Worm (Caenorhabditis elegans) whole organism, L1 larva: Measurements from ENCODE around the gene pals-21.
"Not testable (repeated sequence)": the region's sequence is repeated elsewhere in the genome, so short reads cannot be mapped to it uniquely, and the experiment has no call there.

Experiments used
- ceh-63 ChIP-seq: fragments of 200-800 bp; sonication (Bioruptor generic); optimal IDR thresholded peaks from 2 replicates; lab custom pipeline; 2018; ENCODE audit warnings: mild to moderate bottlenecking, missing genetic modification characterization, missing compliant biosample characterization
- ceh-90 ChIP-seq: sonication (generic microtip); optimal IDR thresholded peaks from 2 replicates; lab custom pipeline; 2016; ENCODE audit warnings: missing genetic modification characterization, missing compliant biosample characterization
- egl-13 ChIP-seq: sonication (generic microtip); optimal IDR thresholded peaks from 2 replicates; lab custom pipeline; 2016; ENCODE audit warnings: missing genotype, missing genetic modification reagents, missing genetic modification characterization, missing compliant biosample characterization
- elt-2 ChIP-seq: sonication (generic microtip); optimal IDR thresholded peaks from 2 replicates; lab custom pipeline; 2016; ENCODE audit warnings: missing genetic modification characterization, mild to moderate bottlenecking, inconsistent platforms, missing compliant biosample characterization, missing genetic modification reagents
- hlh-17 ChIP-seq: fragments of 200-800 bp; sonication (Bioruptor generic); optimal IDR thresholded peaks from 2 replicates; lab custom pipeline; 2018; ENCODE audit warnings: missing genetic modification characterization, mild to moderate bottlenecking, missing compliant biosample characterization, moderate library complexity, borderline replicate concordance
- hpl-2 ChIP-seq: fragments of 150-350 bp; optimal IDR thresholded peaks from 2 replicates; lab custom pipeline; 2014; ENCODE audit warnings: missing biosample characterization, missing genetic modification reagents, missing genetic modification characterization
- lir-3 ChIP-seq: sonication (generic microtip); optimal IDR thresholded peaks from 2 replicates; lab custom pipeline; 2016; ENCODE audit warnings: mild to moderate bottlenecking, missing genetic modification characterization, moderate library complexity, missing compliant biosample characterization; ENCODE audit not compliant: poor library complexity
- mep-1 ChIP-seq: fragments of 150-350 bp; optimal IDR thresholded peaks from 2 replicates; lab custom pipeline; 2014; ENCODE audit warnings: missing biosample characterization, missing genetic modification characterization
- nhr-237 ChIP-seq: fragments of 150-350 bp; optimal IDR thresholded peaks from 2 replicates; lab custom pipeline; 2014; ENCODE audit warnings: missing biosample characterization, missing genetic modification characterization
- zag-1 ChIP-seq: fragments of 150-350 bp; optimal IDR thresholded peaks from 2 replicates; lab custom pipeline; 2014; ENCODE audit warnings: missing biosample characterization, missing genetic modification characterization

- not testable (repeated sequence) for TF ChIP-seq ceh-63; egl-13 (tag; lab: Kevin White, UChicago); elt-2; hlh-17 (GFP tag; lab: Kevin White, UChicago); nhr-237 (tag; lab: Kevin White, UChicago); lir-3 (tag; lab: Kevin White, UChicago); hpl-2 (GFP tag; lab: Kevin White, UChicago); zag-1 (tag; lab: Kevin White, UChicago); ceh-90 (tag; lab: Kevin White, UChicago); mep-1
Measured at ce11 chrIII:1420357-1420814, 40.0 kb upstream of the pals-21 start.
